Fruit fly (Drosophila melanogaster): ENCODE measurements around the gene ema.

Gene ema

DNA sequence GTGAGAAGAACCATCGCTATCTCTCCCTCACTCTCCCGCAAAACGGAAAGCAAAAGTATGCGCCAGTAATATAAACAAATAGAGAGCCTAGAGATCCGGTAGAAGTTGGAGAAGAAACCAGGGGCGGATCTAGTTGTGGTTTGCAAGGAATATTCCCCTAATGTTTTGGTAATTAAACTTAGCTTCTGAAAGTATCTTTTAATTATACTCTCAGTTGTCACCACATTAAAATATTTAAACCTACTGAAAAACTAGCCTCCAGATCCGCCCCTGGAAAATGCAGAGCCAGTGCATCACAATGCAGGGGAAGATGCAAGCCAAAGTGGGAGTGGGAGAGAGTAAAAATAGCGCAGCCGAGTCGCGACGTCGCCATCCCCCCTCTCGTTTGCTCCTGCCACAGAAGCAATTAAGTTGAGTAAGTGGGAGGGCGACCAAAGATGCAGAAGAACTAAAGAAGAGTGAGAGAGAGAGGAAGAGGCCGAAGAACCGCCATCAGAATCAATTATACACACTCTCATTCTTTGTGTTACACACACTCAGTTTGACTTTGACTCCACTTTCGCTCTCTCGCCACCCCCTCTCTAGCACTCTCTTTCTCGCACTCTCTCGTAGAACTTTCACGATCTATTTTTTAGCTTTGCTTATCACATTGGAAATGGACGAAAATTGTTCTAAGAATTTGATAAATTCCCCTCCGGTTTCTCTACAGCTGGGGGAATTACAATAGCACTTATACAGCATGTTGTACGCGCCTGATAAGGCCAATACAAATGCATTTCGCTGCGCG, 7.9 kb upstream of the ema start (continued):
- TF ChIP-seq Meics (GFP tag; optimal IDR thresholded peaks at IDR 0.05) (peak; percentile 76), Ada2b (GFP tag; IDR thresholded peaks at IDR 0.05) (peak; percentile 94), unpg (GFP tag; optimal IDR thresholded peaks at IDR 0.05) (peak; percentile 97), Mrtf (GFP tag; IDR thresholded peaks at IDR 0.05) (peak; percentile 95), pb (GFP tag; optimal IDR thresholded peaks at IDR 0.05) (peak; percentile 86), CG4854 (GFP tag; optimal IDR thresholded peaks at IDR 0.05) (peak; percentile 78), disco-r (GFP tag; optimal IDR thresholded peaks at IDR 0.05) (peak; percentile 80), CG42726 (GFP tag; IDR thresholded peaks at IDR 0.05; ENCODE audit: partially characterized antibody) (peak; percentile 60), shn (GFP tag; optimal IDR thresholded peaks at IDR 0.05) (peak; percentile 82), vvl (GFP tag; IDR thresholded peaks at IDR 0.05) (peak; percentile 97), Ets65A (GFP tag) (peak; percentile 100), Hmr (GFP tag; optimal IDR thresholded peaks at IDR 0.05) (peak; percentile 19), CG15011 (GFP tag; optimal IDR thresholded peaks at IDR 0.05) (peak; percentile 71), CG3838 (GFP tag; optimal IDR thresholded peaks at IDR 0.05) (peak; percentile 68), Scr (GFP tag; IDR thresholded peaks at IDR 0.05; ENCODE audit: partially characterized antibody) (0 out of 2 replicates have a peak, but pooled peaks have one; percentile 15), CG12744 (GFP tag; optimal IDR thresholded peaks at IDR 0.05) (peak; percentile 75), croc (GFP tag; conservative IDR thresholded peaks at IDR 0.05) (peak; percentile 97), pum (GFP tag; optimal IDR thresholded peaks at IDR 0.05) (peak; percentile 96), CG2120 (GFP tag; optimal IDR thresholded peaks at IDR 0.05) (peak; percentile 69), E2f1 (GFP tag; IDR thresholded peaks at IDR 0.05) (peak; percentile 94), CG15479 (GFP tag; optimal IDR thresholded peaks at IDR 0.05) (peak; percentile 3), Hand (GFP tag; optimal IDR thresholded peaks at IDR 0.05) (no peak), CG4617 (GFP tag; optimal IDR thresholded peaks at IDR 0.05; ENCODE audit: borderline replicate concordance) (peak; percentile 67), Med (GFP tag) (peak; percentile 99), esg (GFP tag; conservative IDR thresholded peaks at IDR 0.05) (peak; percentile 91), p53 (GFP tag; optimal IDR thresholded peaks at IDR 0.05) (peak; percentile 82), chinmo (GFP tag; IDR thresholded peaks at IDR 0.05; ENCODE audit: partially characterized antibody) (0 out of 4 replicates have a peak, but pooled peaks have one; percentile 44), jing (GFP tag; optimal IDR thresholded peaks at IDR 0.05) (peak; percentile 93), Camta (GFP tag; optimal IDR thresholded peaks at IDR 0.05) (peak; percentile 88), al (GFP tag; IDR thresholded peaks at IDR 0.05) (peak; percentile 75), Fer2 (tag; optimal IDR thresholded peaks at IDR 0.05) (peak; percentile 86), Hsf (GFP tag; optimal IDR thresholded peaks at IDR 0.05) (peak; percentile 92), odd (GFP tag; optimal IDR thresholded peaks at IDR 0.05) (peak; percentile 56), dimm (GFP tag; IDR thresholded peaks at IDR 0.05) (peak; percentile 86), sens-2 (GFP tag; IDR thresholded peaks at IDR 0.05) (peak; percentile 96), h (optimal IDR thresholded peaks at IDR 0.05) (no peak), pho (GFP tag; optimal IDR thresholded peaks at IDR 0.05) (peak; percentile 61), CG12071 (GFP tag; optimal IDR thresholded peaks at IDR 0.05) (peak; percentile 87), CG18262 (tag; optimal IDR thresholded peaks at IDR 0.05) (peak; percentile 97), CG3281 (GFP tag; optimal IDR thresholded peaks at IDR 0.05) (peak; percentile 67), NFAT (GFP tag; IDR thresholded peaks at IDR 0.05) (peak; percentile 75), hbn (GFP tag; IDR thresholded peaks at IDR 0.05; ENCODE audit: partially characterized antibody) (no peak), Rfx (GFP tag; IDR thresholded peaks at IDR 0.05) (peak; percentile 90), usp (GFP tag; optimal IDR thresholded peaks at IDR 0.05) (no peak), BEAF-32 (GFP tag; optimal IDR thresholded peaks at IDR 0.05) (no peak), NC2α (GFP tag; optimal IDR thresholded peaks at IDR 0.05) (peak; percentile 87), CG4424 (GFP tag; optimal IDR thresholded peaks at IDR 0.05) (peak; percentile 97), tup (GFP tag; optimal IDR thresholded peaks at IDR 0.05) (peak; percentile 84), CG7745 (tag; optimal IDR thresholded peaks at IDR 0.05) (peak; percentile 75)
